Worm (Caenorhabditis elegans) whole organism, mixed stage, embryonic: ENCODE results near the gene dao-2.

Source experiments
- blmp-1 ChIP-seq: fragments of 150-350 bp; optimal IDR thresholded peaks from 2 replicates; lab custom pipeline; 2014; ENCODE audit warnings: missing biosample characterization, missing genetic modification characterization
- mab-5 ChIP-seq: fragments of 150-350 bp; optimal IDR thresholded peaks from 2 replicates; lab custom pipeline; 2014; ENCODE audit warnings: missing biosample characterization, missing genetic modification characterization
- nhr-237 ChIP-seq: fragments of 150-350 bp; optimal IDR thresholded peaks from 2 replicates; lab custom pipeline; 2014; ENCODE audit warnings: missing biosample characterization, missing genetic modification characterization
- tbx-8 ChIP-seq: fragments of 200-800 bp; sonication (Bioruptor generic); optimal IDR thresholded peaks from 2 replicates; lab custom pipeline; 2018; ENCODE audit warnings: mild to moderate bottlenecking, missing genetic modification characterization, moderate library complexity, missing compliant biosample characterization
- unc-39 ChIP-seq: fragments of 150-350 bp; optimal IDR thresholded peaks from 2 replicates; lab custom pipeline; 2014; ENCODE audit warnings: missing biosample characterization, missing genetic modification characterization
- ztf-11 ChIP-seq: fragments of 150-350 bp; optimal IDR thresholded peaks from 2 replicates; lab custom pipeline; 2014; ENCODE audit warnings: missing biosample characterization, missing genetic modification characterization

ce11 chrII:4590086-4590485 lies 27.3 kb downstream of the dao-2 start:
- no peak for TF ChIP-seq nhr-237 (tag; lab: Kevin White, UChicago)
- TF ChIP-seq mab-5 (tag; lab: Kevin White, UChicago): no peak
- no peak for TF ChIP-seq unc-39 (tag; lab: Kevin White, UChicago)
- TF ChIP-seq tbx-8 (GFP tag; lab: Kevin White, UChicago): no peak
- TF ChIP-seq ztf-11: no peak
- no peak for TF ChIP-seq blmp-1 (tag; lab: Kevin White, UChicago)
